Fruit fly (Drosophila melanogaster) whole organism, pupa: ENCODE results near the gene RpL34b.

ENCODE experiments used
- CG10348 ChIP-seq: fragments of 200-800 bp; sonication (Bioruptor generic); IDR thresholded peaks from 2 replicates; pipeline ENCODE4 v1.3.6; 2022; ENCODE audit warnings: missing biosample characterization, missing genetic modification characterization
- CG12605 ChIP-seq: fragments of 200-800 bp; sonication (Bioruptor generic); IDR thresholded peaks from 2 replicates; pipeline ENCODE4 v1.3.6; 2022; ENCODE audit warnings: missing biosample characterization, missing genetic modification characterization
- CG13204 ChIP-seq: fragments of 200-800 bp; sonication (Bioruptor generic); optimal IDR thresholded peaks from 2 replicates; lab custom pipeline; 2018; ENCODE audit warnings: missing biosample characterization, mild to moderate bottlenecking, missing genetic modification characterization, moderate library complexity
- CG14655 ChIP-seq: fragments of 200-800 bp; sonication (Bioruptor generic); optimal IDR thresholded peaks from 3 replicates; lab custom pipeline; 2017; ENCODE audit warnings: mild to moderate bottlenecking, missing biosample characterization, missing genetic modification reagents, missing genetic modification characterization
- CG15710 ChIP-seq: fragments of 200-800 bp; sonication (Bioruptor generic); optimal IDR thresholded peaks from 2 replicates; lab custom pipeline; 2018; ENCODE audit warnings: missing biosample characterization, mild to moderate bottlenecking, missing genetic modification characterization, moderate library complexity
- CG17806 ChIP-seq: fragments of 200-800 bp; sonication (Bioruptor generic); optimal IDR thresholded peaks from 2 replicates; lab custom pipeline; 2018; ENCODE audit warnings: missing biosample characterization, mild to moderate bottlenecking, missing genetic modification characterization, moderate library complexity
- CG32121 ChIP-seq: fragments of 200-800 bp; sonication (Bioruptor generic); IDR thresholded peaks from 2 replicates; pipeline ENCODE4 v1.3.6; 2022; ENCODE audit warnings: missing biosample characterization, missing genetic modification characterization
- CG34367 ChIP-seq: fragments of 200-800 bp; sonication (Bioruptor generic); optimal IDR thresholded peaks from 2 replicates; lab custom pipeline; 2018; ENCODE audit warnings: missing biosample characterization, mild to moderate bottlenecking, missing genetic modification characterization
- CG4496 ChIP-seq: fragments of 200-800 bp; sonication (Bioruptor generic); IDR thresholded peaks from 3 replicates; pipeline ENCODE4 v1.3.6; 2022; ENCODE audit warnings: missing biosample characterization, missing genetic modification characterization
- CG8159 ChIP-seq: fragments of 200-800 bp; sonication (Bioruptor generic); optimal IDR thresholded peaks from 3 replicates; lab custom pipeline; 2018; ENCODE audit warnings: missing biosample characterization, mild to moderate bottlenecking, missing genetic modification characterization, moderate library complexity
- CG8301 ChIP-seq: fragments of 200-800 bp; sonication (Bioruptor generic); optimal IDR thresholded peaks from 2 replicates; lab custom pipeline; 2018; ENCODE audit warnings: missing biosample characterization, mild to moderate bottlenecking, missing genetic modification characterization
- CG9948 ChIP-seq: fragments of 200-800 bp; sonication (Bioruptor generic); optimal IDR thresholded peaks from 2 replicates; lab custom pipeline; 2018; ENCODE audit warnings: missing biosample characterization, mild to moderate bottlenecking, missing genetic modification characterization, moderate library complexity
- D1 ChIP-seq: fragments of 200-800 bp; sonication (Bioruptor generic); optimal IDR thresholded peaks from 2 replicates; lab custom pipeline; 2018; ENCODE audit warnings: missing biosample characterization, mild to moderate bottlenecking, missing genetic modification characterization, moderate library complexity
- EcR ChIP-seq: fragments of 200-800 bp; sonication (Bioruptor generic); optimal IDR thresholded peaks from 3 replicates; lab custom pipeline; 2019; ENCODE audit warnings: missing biosample characterization, missing genetic modification characterization, mild to moderate bottlenecking, moderate library complexity, missing genetic modification reagents
- Ets98B ChIP-seq: fragments of 200-800 bp; sonication (Bioruptor generic); IDR thresholded peaks from 2 replicates; pipeline ENCODE4 v1.3.6; 2022; ENCODE audit warnings: missing biosample characterization, missing genetic modification characterization
- Pif1A ChIP-seq: fragments of 200-800 bp; sonication (Bioruptor generic); optimal IDR thresholded peaks from 3 replicates; lab custom pipeline; 2016; ENCODE audit warnings: missing biosample characterization, missing genetic modification characterization
- Pif1B ChIP-seq: fragments of 200-800 bp; sonication (Bioruptor generic); optimal IDR thresholded peaks from 3 replicates; lab custom pipeline; 2016; ENCODE audit warnings: missing biosample characterization, missing genetic modification characterization
- Snoo ChIP-seq: fragments of 200-800 bp; sonication (Bioruptor generic); optimal IDR thresholded peaks from 3 replicates; lab custom pipeline; 2017; ENCODE audit warnings: missing biosample characterization, mild to moderate bottlenecking, missing genetic modification characterization, inconsistent platforms
- fd96Ca ChIP-seq: fragments of 200-800 bp; sonication (Bioruptor generic); IDR thresholded peaks from 3 replicates; pipeline ENCODE4 v1.3.6; 2022; ENCODE audit warnings: missing biosample characterization, missing genetic modification characterization
- gl ChIP-seq: fragments of 200-800 bp; sonication (Bioruptor generic); optimal IDR thresholded peaks from 2 replicates; lab custom pipeline; 2018; ENCODE audit warnings: missing biosample characterization, mild to moderate bottlenecking, missing genetic modification characterization
- rn ChIP-seq: fragments of 200-800 bp; sonication (Bioruptor generic); IDR thresholded peaks from 2 replicates; pipeline ENCODE4 v1.3.6; 2022; ENCODE audit warnings: missing biosample characterization, missing genetic modification characterization

Gene RpL34b

dm6 chr3R:9401127-9401603, at the start of gene RpL34b, which contains the start of gene CG8132:
Gene RpL34b, minus strand, starts transcription at chr3R:9401226.
Gene CG8132, plus strand, starts transcription at chr3R:9401495.
- TF ChIP-seq CG15710 (tag; lab: Kevin White, UChicago) = peak; percentile 90
- TF ChIP-seq gl (tag; lab: Kevin White, UChicago) = peak; percentile 75
- TF ChIP-seq CG34367 (tag; lab: Kevin White, UChicago) = peak; percentile 81
- peak; percentile 95 for TF ChIP-seq CG32121 (GFP tag; lab: Robert Waterston, UW)
- TF ChIP-seq CG8159 (tag; lab: Kevin White, UChicago) = peak; percentile 90
- TF ChIP-seq CG12605 (GFP tag; lab: Robert Waterston, UW) = peak; percentile 89
- TF ChIP-seq Pif1A = no peak
- TF ChIP-seq Ets98B = peak; percentile 93
- peak; percentile 91 for TF ChIP-seq Snoo (tag; lab: Kevin White, UChicago)
- no peak for TF ChIP-seq CG13204 (GFP tag; lab: Kevin White, UChicago)
- no peak for TF ChIP-seq CG8301 (tag; lab: Kevin White, UChicago)
- TF ChIP-seq Pif1B (GFP tag; lab: Kevin White, UChicago) = no peak
- peak; percentile 84 for TF ChIP-seq CG17806 (tag; lab: Kevin White, UChicago)
- peak; percentile 86 for TF ChIP-seq rn (GFP tag; lab: Robert Waterston, UW)
- TF ChIP-seq CG9948 (tag; lab: Kevin White, UChicago) = peak; percentile 81
- TF ChIP-seq CG4496 (GFP tag; lab: Robert Waterston, UW) = peak; percentile 95
- peak; percentile 41; the same call in 1 of the 2 replicates for TF ChIP-seq CG10348 (GFP tag; lab: Robert Waterston, UW)
- TF ChIP-seq CG14655 (GFP tag; lab: Kevin White, UChicago) = no peak
- no peak for TF ChIP-seq D1
- TF ChIP-seq fd96Ca (GFP tag; lab: Robert Waterston, UW) = peak; percentile 77; the same call in 2 of the 3 replicates
- peak; percentile 32 for TF ChIP-seq EcR (GFP tag; lab: Kevin White, UChicago)
- TF ChIP-seq, all 21 proteins: peak for 15

dm6 chr3R:9450672-9451071, 49.6 kb upstream of the RpL34b start:
- no peak for TF ChIP-seq CG13204 (GFP tag; lab: Kevin White, UChicago)
- TF ChIP-seq CG32121 (GFP tag; lab: Robert Waterston, UW) = no peak
- no peak for TF ChIP-seq gl (tag; lab: Kevin White, UChicago)
- no peak for TF ChIP-seq Pif1A
- TF ChIP-seq CG8159 (tag; lab: Kevin White, UChicago) = no peak
- no peak for TF ChIP-seq Snoo (tag; lab: Kevin White, UChicago)
- TF ChIP-seq fd96Ca (GFP tag; lab: Robert Waterston, UW) = no peak

- no peak for TF ChIP-seq CG9948 (tag; lab: Kevin White, UChicago)
- TF ChIP-seq CG12605 (GFP tag; lab: Robert Waterston, UW) = no peak
- no peak for TF ChIP-seq CG4496 (GFP tag; lab: Robert Waterston, UW)
- no peak for TF ChIP-seq Pif1B (GFP tag; lab: Kevin White, UChicago)
- no peak for TF ChIP-seq CG14655 (GFP tag; lab: Kevin White, UChicago)
- no peak for TF ChIP-seq Ets98B
- no peak for TF ChIP-seq CG13204 (GFP tag; lab: Kevin White, UChicago)
- no peak for TF ChIP-seq CG8159 (tag; lab: Kevin White, UChicago)
- no peak for TF ChIP-seq rn (GFP tag; lab: Robert Waterston, UW)
- TF ChIP-seq Pif1A = no peak
- TF ChIP-seq D1 = no peak
- TF ChIP-seq CG32121 (GFP tag; lab: Robert Waterston, UW) = no peak
- no peak for TF ChIP-seq Snoo (tag; lab: Kevin White, UChicago)
- no peak for TF ChIP-seq CG10348 (GFP tag; lab: Robert Waterston, UW)
- TF ChIP-seq CG8301 (tag; lab: Kevin White, UChicago) = no peak
- TF ChIP-seq fd96Ca (GFP tag; lab: Robert Waterston, UW) = no peak
Measured at dm6 chr3R:9448320-9448719, 47.3 kb upstream of the RpL34b start.

- TF ChIP-seq CG15710 (tag; lab: Kevin White, UChicago) (no peak), CG12605 (GFP tag; lab: Robert Waterston, UW) (no peak), CG13204 (GFP tag; lab: Kevin White, UChicago) (no peak)
- TF ChIP-seq, all 21 proteins: peak for 0
Measured at dm6 chr3R:9441996-9442395, 41.0 kb upstream of the RpL34b start.

- TF ChIP-seq CG34367 (tag; lab: Kevin White, UChicago) = no peak
- no peak for TF ChIP-seq CG8301 (tag; lab: Kevin White, UChicago)
- TF ChIP-seq CG8159 (tag; lab: Kevin White, UChicago) = no peak
- no peak for TF ChIP-seq CG9948 (tag; lab: Kevin White, UChicago)
- no peak for TF ChIP-seq fd96Ca (GFP tag; lab: Robert Waterston, UW)
- TF ChIP-seq CG10348 (GFP tag; lab: Robert Waterston, UW) = no peak
- TF ChIP-seq EcR (GFP tag; lab: Kevin White, UChicago) = no peak
- TF ChIP-seq gl (tag; lab: Kevin White, UChicago) = no peak
- TF ChIP-seq D1 = no peak
- TF ChIP-seq CG32121 (GFP tag; lab: Robert Waterston, UW) = no peak
- no peak for TF ChIP-seq Pif1A
- TF ChIP-seq Pif1B (GFP tag; lab: Kevin White, UChicago) = no peak
- no peak for TF ChIP-seq rn (GFP tag; lab: Robert Waterston, UW)
- TF ChIP-seq CG13204 (GFP tag; lab: Kevin White, UChicago) = no peak
- TF ChIP-seq Ets98B = no peak
- TF ChIP-seq Snoo (tag; lab: Kevin White, UChicago) = no peak
- no peak for TF ChIP-seq CG17806 (tag; lab: Kevin White, UChicago)
- no peak for TF ChIP-seq CG15710 (tag; lab: Kevin White, UChicago)
- no peak for TF ChIP-seq CG12605 (GFP tag; lab: Robert Waterston, UW)
- TF ChIP-seq CG4496 (GFP tag; lab: Robert Waterston, UW) = no peak
Measured at dm6 chr3R:9441134-9441533, 40.1 kb upstream of the RpL34b start.
